Worm (Caenorhabditis elegans): Measurements from ENCODE around the gene F20E11.18.

DNA sequence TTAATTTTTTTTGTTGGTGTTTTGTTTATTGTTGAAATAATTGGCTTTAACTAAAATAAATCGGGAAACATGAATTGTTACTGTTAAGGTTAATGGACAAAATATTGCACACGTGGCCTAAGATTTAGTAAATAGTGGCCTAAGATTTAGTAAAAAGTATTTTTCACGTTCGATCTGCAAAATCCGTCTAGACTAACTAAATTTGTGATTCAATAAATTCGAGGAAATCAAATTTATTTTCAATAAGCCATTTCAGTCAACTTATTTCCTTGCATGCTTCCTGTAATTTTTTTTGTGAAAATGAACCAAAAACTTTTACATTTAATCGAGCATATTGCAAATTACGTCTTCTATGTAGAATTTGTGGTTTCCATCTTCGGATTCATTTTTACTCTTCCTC lies 30.4 kb upstream of the F20E11.18 start, which contains the start of gene srw-72:
- TF ChIP-seq nhr-12 (tag; optimal IDR thresholded peaks at IDR 0.05) (no peak), cnd-1 (tag; optimal IDR thresholded peaks at IDR 0.05) (no peak), elt-3 (tag; optimal IDR thresholded peaks at IDR 0.05) (no peak), unc-39 (tag; optimal IDR thresholded peaks at IDR 0.05) (no peak), hlh-1 (tag; optimal IDR thresholded peaks at IDR 0.05) (no peak), unc-120 (tag; optimal IDR thresholded peaks at IDR 0.05; ENCODE audit: poor library complexity, severe bottlenecking) (no peak), unc-62 (GFP tag; optimal IDR thresholded peaks at IDR 0.05) (no peak), blmp-1 (tag; optimal IDR thresholded peaks at IDR 0.05) (no peak), pha-4 (tag; optimal IDR thresholded peaks at IDR 0.05) (no peak), bed-3 (GFP tag; optimal IDR thresholded peaks at IDR 0.05) (no peak), elt-1 (tag; optimal IDR thresholded peaks at IDR 0.05; ENCODE audit: borderline replicate concordance, insufficient read depth) (no peak), nhr-28 (tag; optimal IDR thresholded peaks at IDR 0.05) (no peak), lsy-2 (tag; optimal IDR thresholded peaks at IDR 0.05) (no peak), snpc-4 (tag; optimal IDR thresholded peaks at IDR 0.05) (no peak)

Data from whole organism, mixed stage, embryonic.